Fruit fly (Drosophila melanogaster): ENCODE data around the gene Nnk.

Gene Nnk

dm6 chr3R:17810951-17811706 is 6.1 kb upstream of the Nnk start, which contains the start of the genes Alg1 and tinc (continued):
- TF ChIP-seq CG4404 (GFP tag; IDR thresholded peaks at IDR 0.05) (no peak), gfzf (GFP tag; optimal IDR thresholded peaks at IDR 0.05) (peak; percentile 89), Abd-B (GFP tag; optimal IDR thresholded peaks at IDR 0.05) (peak; percentile 8), Deaf1 (tag; optimal IDR thresholded peaks at IDR 0.05) (peak; percentile 49), amos (GFP tag; IDR thresholded peaks at IDR 0.05; ENCODE audit: partially characterized antibody) (peak; percentile 47), sd (tag; optimal IDR thresholded peaks at IDR 0.05) (peak; percentile 24), CG9876 (GFP tag; optimal IDR thresholded peaks at IDR 0.05) (no peak), CG7271 (tag; optimal IDR thresholded peaks at IDR 0.05) (no peak), sens-2 (GFP tag; IDR thresholded peaks at IDR 0.05) (no peak), CG18599 (GFP tag; optimal IDR thresholded peaks at IDR 0.05) (peak; percentile 76), Camta (GFP tag; optimal IDR thresholded peaks at IDR 0.05) (peak; percentile 6), danr (GFP tag; IDR thresholded peaks at IDR 0.05) (no peak), HLHmδ (GFP tag; optimal IDR thresholded peaks at IDR 0.05) (peak; percentile 84), tin (GFP tag; optimal IDR thresholded peaks at IDR 0.05) (peak; percentile 33), Fer2 (tag; optimal IDR thresholded peaks at IDR 0.05) (peak; percentile 65), Bteb2 (GFP tag; optimal IDR thresholded peaks at IDR 0.05) (peak; percentile 26), CG5953 (GFP tag; IDR thresholded peaks at IDR 0.05) (no peak), CG34376 (GFP tag; optimal IDR thresholded peaks at IDR 0.05) (peak; percentile 22), so (GFP tag; IDR thresholded peaks at IDR 0.05) (no peak), chif (GFP tag; optimal IDR thresholded peaks at IDR 0.05) (peak in 1 of 2 experiments; percentile 62), Neu2 (GFP tag; optimal IDR thresholded peaks at IDR 0.05; ENCODE audit: borderline replicate concordance) (no peak), Poxn (GFP tag; IDR thresholded peaks at IDR 0.05) (0 out of 2 replicates have a peak, but pooled peaks have one; percentile 7), CG31441 (GFP tag; IDR thresholded peaks at IDR 0.05) (peak; percentile 71), CG18619 (GFP tag; optimal IDR thresholded peaks at IDR 0.05) (peak; percentile 42), sqz (GFP tag; optimal IDR thresholded peaks at IDR 0.05) (peak; percentile 13), CG13296 (GFP tag; optimal IDR thresholded peaks at IDR 0.05) (peak; percentile 81), ase (GFP tag; IDR thresholded peaks at IDR 0.05) (no peak), CG7963 (GFP tag; IDR thresholded peaks at IDR 0.05; ENCODE audit: partially characterized antibody) (no peak), kah (GFP tag; optimal IDR thresholded peaks at IDR 0.05) (peak; percentile 44), seq (GFP tag; IDR thresholded peaks at IDR 0.05) (no peak), CG17385 (GFP tag; optimal IDR thresholded peaks at IDR 0.05) (peak; percentile 63), unpg (GFP tag; optimal IDR thresholded peaks at IDR 0.05) (peak; percentile 83), ems (GFP tag; optimal IDR thresholded peaks at IDR 0.05) (peak; percentile 28), CkIIα-i1 (GFP tag; IDR thresholded peaks at IDR 0.05) (no peak), CG10209 (GFP tag; optimal IDR thresholded peaks at IDR 0.05) (peak; percentile 53), Mes4 (GFP tag; optimal IDR thresholded peaks at IDR 0.05) (no peak), Stat92E (GFP tag; optimal IDR thresholded peaks at IDR 0.05) (peak in 1 of 3 experiments; percentile 71), Drgx (GFP tag; IDR thresholded peaks at IDR 0.05) (peak; percentile 51; the same call in 1 of the 2 replicates), chn (GFP tag; optimal IDR thresholded peaks at IDR 0.05) (peak; percentile 7), zfh2 (GFP tag; optimal IDR thresholded peaks at IDR 0.05) (peak; percentile 24), oc (tag; optimal IDR thresholded peaks at IDR 0.05) (peak; percentile 43), CG32772 (GFP tag; IDR thresholded peaks at IDR 0.05) (no peak), CG11093 (GFP tag; IDR thresholded peaks at IDR 0.05) (no peak), Oaz (GFP tag; IDR thresholded peaks at IDR 0.05) (no peak; the same call in 1 of the 2 replicates), croc (GFP tag; conservative IDR thresholded peaks at IDR 0.05) (no peak), bsh (GFP tag; optimal IDR thresholded peaks at IDR 0.05) (peak in 1 of 2 experiments; percentile 68), cas (GFP tag; IDR thresholded peaks at IDR 0.05) (peak; percentile 46; the same call in 1 of the 2 replicates), CG1647 (GFP tag; optimal IDR thresholded peaks at IDR 0.05) (no peak), B-H1 (GFP tag; IDR thresholded peaks at IDR 0.05) (no peak)
